Worm (Caenorhabditis elegans): Measurements from ENCODE around the gene fbxb-72.

The fbxb-72 gene

ce11 chrV:773256-773655 lies 49.5 kb upstream of the fbxb-72 start, which contains the start of gene sti-1 (continued):
- TF ChIP-seq aly-2 (tag; optimal IDR thresholded peaks at IDR 0.05) (no peak), pha-4 (tag; optimal IDR thresholded peaks at IDR 0.05) (peak; percentile 89), elt-2 (tag; optimal IDR thresholded peaks at IDR 0.05) (peak; percentile 42), snpc-4 (tag; optimal IDR thresholded peaks at IDR 0.05) (peak; percentile 73), fkh-2 (tag; optimal IDR thresholded peaks at IDR 0.05) (no peak), eor-1 (tag; optimal IDR thresholded peaks at IDR 0.05) (peak in 1 of 2 experiments; percentile 8), nhr-76 (tag; optimal IDR thresholded peaks at IDR 0.05) (peak; percentile 20), unc-62 (GFP tag; optimal IDR thresholded peaks at IDR 0.05) (no peak), nhr-11 (tag; optimal IDR thresholded peaks at IDR 0.05) (no peak), pqm-1 (tag; optimal IDR thresholded peaks at IDR 0.05) (peak; percentile 63)

ce11 chrV:772210-772609 lies 48.5 kb upstream of the fbxb-72 start:
- TF ChIP-seq elt-3 (tag; optimal IDR thresholded peaks at IDR 0.05) (no peak), ztf-4 (tag; optimal IDR thresholded peaks at IDR 0.05) (no peak), fkh-10 (GFP tag; optimal IDR thresholded peaks at IDR 0.05) (no peak)

ce11 chrV:764732-765131 lies 41.0 kb upstream of the fbxb-72 start, which contains the start of gene str-238:
str-238 (plus strand) TSS chrV:765032.
- TF ChIP-seq unc-62 (GFP tag; optimal IDR thresholded peaks at IDR 0.05) (no peak), nhr-237 (tag; optimal IDR thresholded peaks at IDR 0.05) (no peak), daf-12 (tag; optimal IDR thresholded peaks at IDR 0.05) (no peak), ceh-28 (tag; optimal IDR thresholded peaks at IDR 0.05) (no peak), elt-2 (tag; optimal IDR thresholded peaks at IDR 0.05) (no peak), nhr-12 (tag; optimal IDR thresholded peaks at IDR 0.05) (no peak), pha-4 (tag; optimal IDR thresholded peaks at IDR 0.05) (no peak), ZK546.5 (tag; optimal IDR thresholded peaks at IDR 0.05) (no peak), nhr-67 (tag; optimal IDR thresholded peaks at IDR 0.05) (no peak), nhr-77 (tag; optimal IDR thresholded peaks at IDR 0.05) (no peak), fkh-2 (tag; optimal IDR thresholded peaks at IDR 0.05) (no peak), tbx-2 (tag; optimal IDR thresholded peaks at IDR 0.05) (no peak), aly-2 (tag; optimal IDR thresholded peaks at IDR 0.05) (no peak), R02D3.7 (tag; optimal IDR thresholded peaks at IDR 0.05) (no peak), lsy-12 (tag; optimal IDR thresholded peaks at IDR 0.05) (no peak), snpc-4 (tag; optimal IDR thresholded peaks at IDR 0.05) (no peak), ztf-11 (tag; optimal IDR thresholded peaks at IDR 0.05) (no peak), skn-1 (tag; optimal IDR thresholded peaks at IDR 0.05) (no peak), nhr-76 (tag; optimal IDR thresholded peaks at IDR 0.05) (no peak), eor-1 (tag; optimal IDR thresholded peaks at IDR 0.05) (no peak)

ce11 chrV:762340-762739 lies 38.6 kb upstream of the fbxb-72 start, which contains the start of gene srp-2:
srp-2 (plus strand) TSS chrV:762640.
- TF ChIP-seq pha-4 (tag; optimal IDR thresholded peaks at IDR 0.05) (no peak), nhr-12 (tag; optimal IDR thresholded peaks at IDR 0.05) (no peak), daf-12 (tag; optimal IDR thresholded peaks at IDR 0.05) (no peak), fkh-2 (tag; optimal IDR thresholded peaks at IDR 0.05) (no peak), elt-3 (tag; optimal IDR thresholded peaks at IDR 0.05) (no peak), ceh-16 (tag; optimal IDR thresholded peaks at IDR 0.05) (no peak), eor-1 (tag; optimal IDR thresholded peaks at IDR 0.05) (no peak)

- TF ChIP-seq ZK546.5 (tag; optimal IDR thresholded peaks at IDR 0.05) (no peak), nhr-237 (tag; optimal IDR thresholded peaks at IDR 0.05) (no peak), aly-2 (tag; optimal IDR thresholded peaks at IDR 0.05) (no peak), ceh-16 (tag; optimal IDR thresholded peaks at IDR 0.05) (no peak), lin-15B (tag; optimal IDR thresholded peaks at IDR 0.05) (no peak), tbx-2 (tag; optimal IDR thresholded peaks at IDR 0.05) (no peak), ama-1 (optimal IDR thresholded peaks at IDR 0.05) (no peak), egl-27 (tag; optimal IDR thresholded peaks at IDR 0.05) (no peak), fos-1 (tag; optimal IDR thresholded peaks at IDR 0.05) (no peak), ztf-11 (tag; optimal IDR thresholded peaks at IDR 0.05) (no peak)
These were observed 38.1 kb upstream of the fbxb-72 start, which contains the start of gene C05E4.12 for ce11 chrV:761882-762281. C05E4.12 (minus strand) TSS chrV:761982.

- TF ChIP-seq nhr-237 (tag; optimal IDR thresholded peaks at IDR 0.05), result no peak
- TF ChIP-seq nhr-25 (tag; optimal IDR thresholded peaks at IDR 0.05), result no peak
- TF ChIP-seq pha-4 (tag; optimal IDR thresholded peaks at IDR 0.05), result no peak
- TF ChIP-seq zag-1 (tag; optimal IDR thresholded peaks at IDR 0.05), result no peak
- TF ChIP-seq nhr-12 (tag; optimal IDR thresholded peaks at IDR 0.05), result no peak
- no peak for TF ChIP-seq nhr-23 (tag; optimal IDR thresholded peaks at IDR 0.05)
These were observed 37.5 kb upstream of the fbxb-72 start, which contains the start of gene C05E4.15 for ce11 chrV:761235-761634. C05E4.15 (minus strand) TSS chrV:761335.

Data from whole organism, L3 larva.